Fruit fly (Drosophila melanogaster): ENCODE measurements around the gene tal-1A.

The tal-1A gene

dm6 chr3R:13822602-13823220, 9.8 kb downstream of the tal-1A start (continued):
- TF ChIP-seq salr (GFP tag; optimal IDR thresholded peaks at IDR 0.05) (peak in 1 of 2 experiments; percentile 3), fkh (GFP tag; optimal IDR thresholded peaks at IDR 0.05) (no peak), CG4318 (GFP tag; optimal IDR thresholded peaks at IDR 0.05) (no peak), cyc (GFP tag; optimal IDR thresholded peaks at IDR 0.05) (peak; percentile 4), eg (GFP tag; IDR thresholded peaks at IDR 0.05) (no peak), CG7368 (GFP tag; optimal IDR thresholded peaks at IDR 0.05) (no peak), Sox102F (GFP tag; optimal IDR thresholded peaks at IDR 0.05) (peak; percentile 45), CG11902 (GFP tag; optimal IDR thresholded peaks at IDR 0.05) (no peak), acj6 (GFP tag; optimal IDR thresholded peaks at IDR 0.05) (peak; percentile 36), CG34406 (GFP tag; optimal IDR thresholded peaks at IDR 0.05) (no peak), CG32006 (GFP tag; optimal IDR thresholded peaks at IDR 0.05) (peak; percentile 60), CG11762 (GFP tag; optimal IDR thresholded peaks at IDR 0.05; ENCODE audit: insufficient read depth) (no peak), lz (GFP tag; optimal IDR thresholded peaks at IDR 0.05) (no peak), Eip93F (GFP tag; optimal IDR thresholded peaks at IDR 0.05) (no peak), esn (GFP tag; optimal IDR thresholded peaks at IDR 0.05) (peak; percentile 42), CG3032 (tag; optimal IDR thresholded peaks at IDR 0.05) (no peak), CG8319 (GFP tag; optimal IDR thresholded peaks at IDR 0.05) (no peak), CG8119 (GFP tag; IDR thresholded peaks at IDR 0.05) (no peak; the same call in 2 of the 3 replicates), CG31627 (GFP tag; optimal IDR thresholded peaks at IDR 0.05) (peak; percentile 48), Sox15 (GFP tag; optimal IDR thresholded peaks at IDR 0.05) (no peak), achi (GFP tag; optimal IDR thresholded peaks at IDR 0.05) (peak; percentile 12), CG6808 (GFP tag; optimal IDR thresholded peaks at IDR 0.05) (no peak), net (GFP tag; optimal IDR thresholded peaks at IDR 0.05) (peak; percentile 6), Eip78C (GFP tag) (peak; percentile 85), CG15336 (GFP tag; IDR thresholded peaks at IDR 0.05) (peak; percentile 45; the same call in 1 of the 2 replicates), vri (GFP tag; optimal IDR thresholded peaks at IDR 0.05) (no peak)

- TF ChIP-seq Blimp-1 (GFP tag; optimal IDR thresholded peaks at IDR 0.05) (no peak), CG10631 (GFP tag; optimal IDR thresholded peaks at IDR 0.05) (no peak), CG16779 (tag; optimal IDR thresholded peaks at IDR 0.05) (no peak), Hr39 (GFP tag; optimal IDR thresholded peaks at IDR 0.05) (no peak), Smox (GFP tag; optimal IDR thresholded peaks at IDR 0.05) (no peak), Sox15 (GFP tag; optimal IDR thresholded peaks at IDR 0.05) (no peak), Ets96B (tag; optimal IDR thresholded peaks at IDR 0.05) (no peak), vri (GFP tag; optimal IDR thresholded peaks at IDR 0.05) (peak; percentile 43), Lpt (GFP tag; optimal IDR thresholded peaks at IDR 0.05) (no peak), Eip93F (GFP tag; optimal IDR thresholded peaks at IDR 0.05) (peak; percentile 31), fkh (GFP tag; optimal IDR thresholded peaks at IDR 0.05) (no peak), CG6854 (GFP tag; optimal IDR thresholded peaks at IDR 0.05) (no peak), CG31627 (GFP tag; optimal IDR thresholded peaks at IDR 0.05) (no peak), spab (GFP tag; optimal IDR thresholded peaks at IDR 0.05) (peak; percentile 4), Eip75B (GFP tag; optimal IDR thresholded peaks at IDR 0.05) (peak; percentile 22), ss (GFP tag; optimal IDR thresholded peaks at IDR 0.05) (peak in 1 of 2 experiments; percentile 22), acj6 (GFP tag; optimal IDR thresholded peaks at IDR 0.05) (no peak), Eip78C (GFP tag) (peak; percentile 85), CG11902 (GFP tag; optimal IDR thresholded peaks at IDR 0.05) (no peak), dsx (GFP tag; optimal IDR thresholded peaks at IDR 0.05; ENCODE audit: poor library complexity, severe bottlenecking) (no peak), svp (GFP tag) (peak; percentile 95), CG8119 (GFP tag; IDR thresholded peaks at IDR 0.05) (no peak), CG8319 (GFP tag; optimal IDR thresholded peaks at IDR 0.05) (no peak), CG9139 (GFP tag; optimal IDR thresholded peaks at IDR 0.05) (no peak), CG6163 (GFP tag; IDR thresholded peaks at IDR 0.05) (peak; percentile 43; the same call in 1 of the 3 replicates), Sox14 (GFP tag; optimal IDR thresholded peaks at IDR 0.05) (no peak), Met (GFP tag; optimal IDR thresholded peaks at IDR 0.05) (no peak), topi (GFP tag; optimal IDR thresholded peaks at IDR 0.05) (no peak), CG4318 (GFP tag; optimal IDR thresholded peaks at IDR 0.05) (no peak), Hr4 (GFP tag; optimal IDR thresholded peaks at IDR 0.05) (peak; percentile 11), lz (GFP tag; optimal IDR thresholded peaks at IDR 0.05) (no peak), cyc (GFP tag; optimal IDR thresholded peaks at IDR 0.05) (no peak), pdm3 (GFP tag; optimal IDR thresholded peaks at IDR 0.05) (no peak)
These were observed 15.3 kb downstream of the tal-1A start, which contains the start of gene Mst87F for dm6 chr3R:13827953-13828922. Gene Mst87F (minus strand): TSS chr3R:13828008.

Measured in whole organism, prepupa.